Worm (Caenorhabditis elegans) whole organism, L1 larva: Measurements from ENCODE around the gene prmt-9.

ENCODE experiments used
- ces-1 ChIP-seq: fragments of 150-350 bp; optimal IDR thresholded peaks from 2 replicates; lab custom pipeline; 2014; ENCODE audit warnings: missing biosample characterization, missing genetic modification reagents, missing genetic modification characterization
- dpl-1 ChIP-seq, 3 experiments: fragments of 150-350 bp in 2 of 3; sonication (generic microtip) in 1 of 3; optimal IDR thresholded peaks; 2 replicates each; lab custom pipeline; 2014 to 2017; ENCODE audit warnings: missing biosample characterization in 3 of 3, missing genetic modification characterization in 3 of 3, missing genetic modification reagents in 3 of 3
- hlh-17 ChIP-seq: fragments of 200-800 bp; sonication (Bioruptor generic); optimal IDR thresholded peaks from 2 replicates; lab custom pipeline; 2018; ENCODE audit warnings: missing genetic modification characterization, mild to moderate bottlenecking, missing compliant biosample characterization, moderate library complexity, borderline replicate concordance
- nhr-85 ChIP-seq: sonication (generic microtip); peaks from one replicate; lab custom pipeline; 2016; ENCODE audit warnings: missing genetic modification characterization, inconsistent platforms, missing compliant biosample characterization
- tlp-1 ChIP-seq: fragments of 150-350 bp; optimal IDR thresholded peaks from 2 replicates; lab custom pipeline; 2014; ENCODE audit warnings: missing biosample characterization, missing genetic modification characterization

DNA sequence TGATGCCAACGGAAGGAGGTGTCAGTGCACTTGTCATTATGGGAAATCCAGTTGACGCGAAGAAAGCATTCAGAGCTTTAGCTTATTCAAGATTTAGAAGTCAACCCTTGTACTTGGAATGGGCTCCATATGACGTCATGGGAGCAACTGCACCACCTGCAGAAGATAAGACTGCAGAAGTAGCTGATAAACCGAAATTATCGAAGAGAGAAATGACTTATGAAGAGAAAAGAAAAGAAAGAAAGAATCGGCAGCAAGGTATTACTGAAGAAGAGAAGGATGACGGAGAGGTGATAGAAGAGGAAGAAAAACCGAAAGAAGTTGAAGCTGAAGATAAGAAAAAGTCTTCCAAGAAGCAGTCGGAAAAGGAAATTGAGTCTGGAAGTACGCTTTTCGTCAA is 44.0 kb upstream of the prmt-9 start:
- TF ChIP-seq dpl-1 (GFP tag; optimal IDR thresholded peaks at IDR 0.05; lab: Kevin White, UChicago) (no peak), nhr-85 (no peak), hlh-17 (GFP tag; lab: Kevin White, UChicago) (no peak), ces-1 (GFP tag; lab: Kevin White, UChicago) (no peak), tlp-1 (tag; lab: Kevin White, UChicago) (no peak)
